Worm (Caenorhabditis elegans) whole organism, mixed stage, embryonic: ENCODE data around the gene daam-1.

Experiments
- M03D4.4 ChIP-seq: sonication (generic microtip); optimal IDR thresholded peaks from 2 replicates; lab custom pipeline; 2017; ENCODE audit warnings: mild to moderate bottlenecking, missing genetic modification characterization, missing compliant biosample characterization
- bed-3 ChIP-seq: fragments of 200-800 bp; sonication (Bioruptor generic); optimal IDR thresholded peaks from 3 replicates; lab custom pipeline; 2018; ENCODE audit warnings: mild to moderate bottlenecking, missing genetic modification characterization, moderate library complexity, missing compliant biosample characterization
- blmp-1 ChIP-seq: fragments of 150-350 bp; optimal IDR thresholded peaks from 2 replicates; lab custom pipeline; 2014; ENCODE audit warnings: missing biosample characterization, missing genetic modification characterization
- ceh-39 ChIP-seq: fragments of 150-350 bp; optimal IDR thresholded peaks from 2 replicates; lab custom pipeline; 2014; ENCODE audit warnings: missing biosample characterization, missing genetic modification characterization
- ceh-43 ChIP-seq: fragments of 200-800 bp; sonication (Bioruptor generic); optimal IDR thresholded peaks from 2 replicates; lab custom pipeline; 2018; ENCODE audit warnings: mild to moderate bottlenecking, missing genetic modification characterization, moderate library complexity, missing compliant biosample characterization
- ceh-83 ChIP-seq: fragments of 200-800 bp; sonication (Bioruptor generic); optimal IDR thresholded peaks from 2 replicates; lab custom pipeline; 2018; ENCODE audit warnings: mild to moderate bottlenecking, missing genetic modification characterization, missing compliant biosample characterization
- ces-1 ChIP-seq: fragments of 150-350 bp; optimal IDR thresholded peaks from 2 replicates; lab custom pipeline; 2014; ENCODE audit warnings: missing biosample characterization, missing genetic modification reagents, missing genetic modification characterization
- cnd-1 ChIP-seq: fragments of 200-800 bp; sonication (Bioruptor generic); optimal IDR thresholded peaks from 2 replicates; lab custom pipeline; 2018; ENCODE audit warnings: mild to moderate bottlenecking, missing genetic modification characterization, missing compliant biosample characterization
- drap-1 ChIP-seq: fragments of 200-800 bp; sonication (Bioruptor generic); optimal IDR thresholded peaks from 3 replicates; lab custom pipeline; 2018; ENCODE audit warnings: mild to moderate bottlenecking, missing genetic modification characterization, missing compliant biosample characterization
- elt-1 ChIP-seq: sonication (generic microtip); optimal IDR thresholded peaks from 2 replicates; lab custom pipeline; 2017; ENCODE audit warnings: missing genetic modification characterization, mild to moderate bottlenecking, missing compliant biosample characterization, antibody characterized with exemption, moderate library complexity, borderline replicate concordance; ENCODE audit not compliant: insufficient read depth
- elt-3 ChIP-seq: fragments of 150-350 bp; optimal IDR thresholded peaks from 2 replicates; lab custom pipeline; 2014; ENCODE audit warnings: missing biosample characterization, missing genetic modification characterization
- flh-1 ChIP-seq: fragments of 200-800 bp; sonication (Bioruptor generic); optimal IDR thresholded peaks from 2 replicates; lab custom pipeline; 2018; ENCODE audit warnings: mild to moderate bottlenecking, missing genetic modification characterization, moderate library complexity, missing compliant biosample characterization
- ham-2 ChIP-seq: fragments of 200-800 bp; sonication (Bioruptor generic); optimal IDR thresholded peaks from 2 replicates; lab custom pipeline; 2018; ENCODE audit warnings: mild to moderate bottlenecking, missing genetic modification characterization, missing compliant biosample characterization
- hlh-1 ChIP-seq: fragments of 150-350 bp; optimal IDR thresholded peaks from 2 replicates; lab custom pipeline; 2014; ENCODE audit warnings: missing biosample characterization, missing genetic modification reagents, missing genetic modification characterization
- lin-32 ChIP-seq: fragments of 200-800 bp; sonication (Bioruptor generic); optimal IDR thresholded peaks from 2 replicates; lab custom pipeline; 2018; ENCODE audit warnings: mild to moderate bottlenecking, missing genetic modification characterization, missing compliant biosample characterization
- lsy-2 ChIP-seq: fragments of 150-350 bp; optimal IDR thresholded peaks from 2 replicates; lab custom pipeline; 2014; ENCODE audit warnings: missing biosample characterization, missing genetic modification characterization
- mep-1 ChIP-seq: fragments of 150-350 bp; optimal IDR thresholded peaks from 2 replicates; lab custom pipeline; 2017; ENCODE audit warnings: missing biosample characterization, missing genetic modification reagents, missing genetic modification characterization, inconsistent platforms
- mls-2 ChIP-seq: sonication (generic microtip); optimal IDR thresholded peaks from 2 replicates; lab custom pipeline; 2016; ENCODE audit warnings: mild to moderate bottlenecking, missing genetic modification characterization, moderate library complexity, missing compliant biosample characterization
- nhr-12 ChIP-seq: fragments of 150-350 bp; optimal IDR thresholded peaks from 2 replicates; lab custom pipeline; 2014; ENCODE audit warnings: missing biosample characterization, missing genetic modification characterization
- nhr-28 ChIP-seq: fragments of 150-350 bp; optimal IDR thresholded peaks from 2 replicates; lab custom pipeline; 2014; ENCODE audit warnings: missing biosample characterization, missing genetic modification characterization
- nhr-76 ChIP-seq: sonication (generic microtip); optimal IDR thresholded peaks from 2 replicates; lab custom pipeline; 2017; ENCODE audit warnings: missing biosample characterization, missing genetic modification characterization
- snpc-4 ChIP-seq: fragments of 150-350 bp; optimal IDR thresholded peaks from 2 replicates; lab custom pipeline; 2014; ENCODE audit warnings: missing biosample characterization, missing genetic modification characterization
- sptf-1 ChIP-seq: sonication (generic microtip); optimal IDR thresholded peaks from 2 replicates; lab custom pipeline; 2017; ENCODE audit warnings: mild to moderate bottlenecking, missing genetic modification characterization, moderate library complexity, missing compliant biosample characterization
- tbx-8 ChIP-seq: fragments of 200-800 bp; sonication (Bioruptor generic); optimal IDR thresholded peaks from 2 replicates; lab custom pipeline; 2018; ENCODE audit warnings: mild to moderate bottlenecking, missing genetic modification characterization, moderate library complexity, missing compliant biosample characterization
- unc-120 ChIP-seq: sonication (generic microtip); optimal IDR thresholded peaks from 2 replicates; lab custom pipeline; 2017; ENCODE audit warnings: missing genetic modification characterization, missing compliant biosample characterization; ENCODE audit not compliant: poor library complexity, severe bottlenecking
- unc-39 ChIP-seq: fragments of 150-350 bp; optimal IDR thresholded peaks from 2 replicates; lab custom pipeline; 2014; ENCODE audit warnings: missing biosample characterization, missing genetic modification characterization
- unc-62 ChIP-seq: fragments of 150-350 bp; optimal IDR thresholded peaks from 2 replicates; lab custom pipeline; 2014; ENCODE audit warnings: missing biosample characterization, missing genetic modification reagents, missing genetic modification characterization
- zip-8 ChIP-seq: fragments of 150-350 bp; optimal IDR thresholded peaks from 2 replicates; lab custom pipeline; 2014; ENCODE audit warnings: missing biosample characterization, missing genetic modification characterization
- ztf-11 ChIP-seq: fragments of 150-350 bp; optimal IDR thresholded peaks from 2 replicates; lab custom pipeline; 2014; ENCODE audit warnings: missing biosample characterization, missing genetic modification characterization

daam-1 gene

ce11 chrV:47799-48198, 35.8 kb downstream of the daam-1 start:
- TF ChIP-seq unc-120 (tag; lab: Kevin White, UChicago) (no peak), M03D4.4 (tag; lab: Kevin White, UChicago) (no peak), lin-32 (no peak), unc-62 (GFP tag; lab: Kevin White, UChicago) (no peak)

ce11 chrV:45010-45409, 38.6 kb downstream of the daam-1 start, which contains the start of gene B0348.2:
Gene B0348.2, plus strand, starts transcription at chrV:45310.
- TF ChIP-seq mls-2 (tag; lab: Kevin White, UChicago) (no peak), mep-1 (tag; lab: Kevin White, UChicago) (no peak), lsy-2 (tag; lab: Kevin White, UChicago) (no peak), nhr-28 (no peak), hlh-1 (no peak), zip-8 (tag; lab: Kevin White, UChicago) (no peak), elt-1 (tag; lab: Kevin White, UChicago) (no peak), ceh-43 (GFP tag; lab: Kevin White, UChicago) (no peak), nhr-12 (tag; lab: Kevin White, UChicago) (no peak)

ce11 chrV:44026-44425, 39.6 kb downstream of the daam-1 start:
- no peak for TF ChIP-seq zip-8 (tag; lab: Kevin White, UChicago)
- TF ChIP-seq mls-2 (tag; lab: Kevin White, UChicago), result no peak
- no peak for TF ChIP-seq ham-2 (GFP tag; lab: Kevin White, UChicago)
- TF ChIP-seq ces-1 (GFP tag; lab: Kevin White, UChicago), result no peak
- TF ChIP-seq mep-1 (tag; lab: Kevin White, UChicago), result no peak
- no peak for TF ChIP-seq hlh-1
- TF ChIP-seq ceh-39, result no peak
- no peak for TF ChIP-seq unc-39
- no peak for TF ChIP-seq unc-62 (GFP tag; lab: Kevin White, UChicago)
- TF ChIP-seq elt-3 (tag; lab: Kevin White, UChicago), result no peak
- TF ChIP-seq tbx-8, result no peak
- TF ChIP-seq blmp-1 (tag; lab: Kevin White, UChicago), result no peak
- no peak for TF ChIP-seq M03D4.4 (tag; lab: Kevin White, UChicago)
- no peak for TF ChIP-seq bed-3 (GFP tag; lab: Kevin White, UChicago)
- TF ChIP-seq nhr-28, result no peak
- no peak for TF ChIP-seq drap-1 (GFP tag; lab: Kevin White, UChicago)
- no peak for TF ChIP-seq ceh-83 (GFP tag; lab: Kevin White, UChicago)
- TF ChIP-seq lin-32, result no peak
- TF ChIP-seq snpc-4, result no peak

ce11 chrV:43070-43469, 40.6 kb downstream of the daam-1 start:
- no peak for TF ChIP-seq tbx-8
- TF ChIP-seq cnd-1 (tag; lab: Kevin White, UChicago), result no peak
- no peak for TF ChIP-seq nhr-76 (tag; lab: Kevin White, UChicago)
- no peak for TF ChIP-seq zip-8 (tag; lab: Kevin White, UChicago)
- TF ChIP-seq elt-1 (tag; lab: Kevin White, UChicago), result no peak
- no peak for TF ChIP-seq mep-1 (tag; lab: Kevin White, UChicago)
- TF ChIP-seq drap-1 (GFP tag; lab: Kevin White, UChicago), result no peak
- TF ChIP-seq nhr-12 (tag; lab: Kevin White, UChicago), result no peak
- no peak for TF ChIP-seq snpc-4
- TF ChIP-seq ceh-83 (GFP tag; lab: Kevin White, UChicago), result no peak
- TF ChIP-seq ceh-43 (GFP tag; lab: Kevin White, UChicago), result no peak

ce11 chrV:37729-38128, 45.9 kb downstream of the daam-1 start:
- TF ChIP-seq M03D4.4 (tag; lab: Kevin White, UChicago), result no peak
- no peak for TF ChIP-seq sptf-1 (tag; lab: Kevin White, UChicago)
- no peak for TF ChIP-seq hlh-1
- TF ChIP-seq lin-32, result no peak
- TF ChIP-seq ceh-39, result no peak
- no peak for TF ChIP-seq ceh-83 (GFP tag; lab: Kevin White, UChicago)
- TF ChIP-seq flh-1 (GFP tag; lab: Kevin White, UChicago), result no peak
- no peak for TF ChIP-seq blmp-1 (tag; lab: Kevin White, UChicago)

ce11 chrV:29823-30222, 53.8 kb downstream of the daam-1 start:
- no peak for TF ChIP-seq ztf-11
- no peak for TF ChIP-seq ces-1 (GFP tag; lab: Kevin White, UChicago)
- TF ChIP-seq hlh-1, result no peak
- no peak for TF ChIP-seq tbx-8
- TF ChIP-seq ham-2 (GFP tag; lab: Kevin White, UChicago), result no peak
- no peak for TF ChIP-seq drap-1 (GFP tag; lab: Kevin White, UChicago)
- TF ChIP-seq elt-3 (tag; lab: Kevin White, UChicago), result no peak
- TF ChIP-seq blmp-1 (tag; lab: Kevin White, UChicago), result no peak
- TF ChIP-seq flh-1 (GFP tag; lab: Kevin White, UChicago), result no peak
- TF ChIP-seq lin-32, result no peak
- TF ChIP-seq lsy-2 (tag; lab: Kevin White, UChicago), result no peak
